Fruit fly (Drosophila melanogaster) whole organism, embryonic: Measurements from ENCODE around the gene Rai1.

Experiments used
- Adf1 ChIP-seq: fragments of 200-800 bp; sonication (Bioruptor generic); IDR thresholded peaks from 2 replicates; pipeline ENCODE4 v1.3.6; 2022; ENCODE audit warnings: missing biosample characterization, missing genetic modification characterization
- CG10267 ChIP-seq: fragments of 200-800 bp; sonication (Bioruptor generic); optimal IDR thresholded peaks from 2 replicates; lab custom pipeline; 2018; ENCODE audit warnings: missing biosample characterization, mild to moderate bottlenecking, missing genetic modification characterization, moderate library complexity
- CG10462 ChIP-seq: fragments of 200-800 bp; sonication (Bioruptor generic); optimal IDR thresholded peaks from 2 replicates; lab custom pipeline; 2016; ENCODE audit warnings: missing biosample characterization, missing genetic modification characterization
- CG7963 ChIP-seq: fragments of 200-800 bp; sonication (Bioruptor generic); IDR thresholded peaks from 3 replicates; pipeline ENCODE4 v1.3.6; 2022; ENCODE audit warnings: missing biosample characterization, missing genetic modification characterization; ENCODE audit not compliant: partially characterized antibody
- D19A ChIP-seq: fragments of 200-800 bp; optimal IDR thresholded peaks from 3 replicates; lab custom pipeline; 2019; ENCODE audit warnings: missing biosample characterization, mild to moderate bottlenecking, missing genetic modification characterization, moderate library complexity
- E2f1 ChIP-seq: fragments of 200-800 bp; sonication (Bioruptor generic); IDR thresholded peaks from 2 replicates; pipeline ENCODE4 v1.3.6; 2022; ENCODE audit warnings: missing biosample characterization, missing genetic modification characterization
- NFAT ChIP-seq: fragments of 200-800 bp; sonication (Bioruptor generic); IDR thresholded peaks from 2 replicates; pipeline ENCODE4 v1.3.6; 2022; ENCODE audit warnings: missing biosample characterization, missing genetic modification characterization
- Sry-β ChIP-seq: fragments of 200-800 bp; sonication (Bioruptor generic); optimal IDR thresholded peaks from 2 replicates; lab custom pipeline; 2018; ENCODE audit warnings: missing biosample characterization, mild to moderate bottlenecking, missing genetic modification characterization, moderate library complexity
- YL-1 ChIP-seq: fragments of 200-800 bp; sonication (Bioruptor generic); optimal IDR thresholded peaks from 3 replicates; lab custom pipeline; 2017; ENCODE audit warnings: missing biosample characterization, mild to moderate bottlenecking, missing genetic modification characterization
- bigmax ChIP-seq: fragments of 200-800 bp; sonication (Bioruptor generic); optimal IDR thresholded peaks from 2 replicates; lab custom pipeline; 2018; ENCODE audit warnings: missing biosample characterization, mild to moderate bottlenecking, missing genetic modification characterization
- dimm ChIP-seq: fragments of 200-800 bp; sonication (Bioruptor generic); IDR thresholded peaks from 2 replicates; pipeline ENCODE4 v1.3.6; 2022; ENCODE audit warnings: missing biosample characterization, missing genetic modification characterization
- eve ChIP-seq, 2 experiments: fragments of >200 bp; optimal IDR thresholded peaks; 2 replicates each; lab custom pipeline; 2017; ENCODE audit warnings: missing biosample characterization in 2 of 2, missing genetic modification characterization in 2 of 2
- lov ChIP-seq, 2 experiments: fragments of 200-800 bp in 1 of 2; fragments of >200 bp in 1 of 2; sonication (Bioruptor generic) in 1 of 2; IDR thresholded peaks in 1 of 2; optimal IDR thresholded peaks in 1 of 2; 2 replicates in 1 of 2; 3 replicates in 1 of 2; pipeline versions ENCODE4 v1.3.6 to Lab custom; 2017 to 2022; ENCODE audit warnings: missing biosample characterization in 1 of 2, missing genetic modification characterization in 1 of 2
- usp ChIP-seq: fragments of >200 bp; optimal IDR thresholded peaks from 2 replicates; lab custom pipeline; 2017; ENCODE audit warnings: missing biosample characterization, missing genetic modification characterization

DNA sequence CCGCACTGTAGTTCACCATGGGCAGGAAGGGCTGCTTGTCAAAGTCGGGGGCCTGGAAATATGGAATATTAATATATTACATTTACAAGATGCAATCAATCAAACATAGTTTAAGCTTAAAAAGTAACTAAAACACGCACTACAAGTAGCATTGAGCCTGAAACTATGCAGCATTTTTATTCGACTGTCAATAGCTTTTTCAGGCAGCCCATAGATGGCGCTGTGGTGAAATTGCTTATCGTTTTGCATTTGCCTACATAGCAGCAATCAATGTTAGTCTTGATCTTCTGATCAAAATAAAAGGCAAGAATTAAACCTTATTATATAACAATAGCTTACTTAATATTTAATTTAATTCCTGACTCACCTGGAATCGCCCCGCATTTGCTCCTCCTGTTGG is 43.4 kb upstream of the Rai1 start:
- no peak for TF ChIP-seq CG10462
- TF ChIP-seq CG7963 (GFP tag; lab: Robert Waterston, UW), result no peak
- no peak for TF ChIP-seq E2f1 (GFP tag; lab: Robert Waterston, UW)
- no peak for TF ChIP-seq Sry-β (GFP tag; lab: Kevin White, UChicago)
- TF ChIP-seq eve (GFP tag; optimal IDR thresholded peaks at IDR 0.05; lab: Kevin White, UChicago), result no peak
- no peak for TF ChIP-seq YL-1 (GFP tag; lab: Kevin White, UChicago)
- no peak for TF ChIP-seq usp
- no peak for TF ChIP-seq dimm (GFP tag; lab: Robert Waterston, UW)
- TF ChIP-seq Adf1 (GFP tag; lab: Robert Waterston, UW), result no peak
- no peak for TF ChIP-seq CG10267
- TF ChIP-seq D19A (tag; lab: Kevin White, UChicago), result no peak
- no peak for TF ChIP-seq NFAT (GFP tag; lab: Robert Waterston, UW)
- no peak for TF ChIP-seq lov (optimal IDR thresholded peaks at IDR 0.05; lab: Kevin White, UChicago)
- TF ChIP-seq lov (GFP tag; IDR thresholded peaks at IDR 0.05; lab: Robert Waterston, UW), result no peak
- no peak for TF ChIP-seq bigmax (GFP tag; lab: Kevin White, UChicago)
